Fruit fly (Drosophila melanogaster) whole organism, embryonic: ENCODE results near the gene nesd.

Experiments
- Abd-B ChIP-seq: fragments of 200-800 bp; sonication (Bioruptor generic); optimal IDR thresholded peaks from 2 replicates; lab custom pipeline; 2018; ENCODE audit warnings: missing biosample characterization, mild to moderate bottlenecking, missing genetic modification characterization, moderate library complexity
- B-H2 ChIP-seq: fragments of 200-800 bp; sonication (Bioruptor generic); optimal IDR thresholded peaks from 2 replicates; lab custom pipeline; 2018; ENCODE audit warnings: missing biosample characterization, mild to moderate bottlenecking, missing genetic modification characterization
- CG12942 ChIP-seq: fragments of 200-800 bp; sonication (Bioruptor generic); optimal IDR thresholded peaks from 3 replicates; lab custom pipeline; 2016; ENCODE audit warnings: missing biosample characterization, missing genetic modification characterization
- CG14014 ChIP-seq: fragments of 200-800 bp; sonication (Bioruptor generic); IDR thresholded peaks from 2 replicates; pipeline ENCODE4 v1.3.6; 2022; ENCODE audit warnings: missing biosample characterization, missing genetic modification characterization
- CG14710 ChIP-seq: fragments of 200-800 bp; sonication (Bioruptor generic); optimal IDR thresholded peaks from 3 replicates; lab custom pipeline; 2019; ENCODE audit warnings: missing biosample characterization, mild to moderate bottlenecking, missing genetic modification characterization, moderate library complexity
- CG14965 ChIP-seq: fragments of 200-800 bp; sonication (Bioruptor generic); optimal IDR thresholded peaks from 2 replicates; lab custom pipeline; 2016; ENCODE audit warnings: missing biosample characterization, missing genetic modification characterization, borderline replicate concordance
- CG1603 ChIP-seq: fragments of 200-800 bp; sonication (Bioruptor generic); optimal IDR thresholded peaks from 2 replicates; lab custom pipeline; 2019; ENCODE audit warnings: missing biosample characterization, mild to moderate bottlenecking, missing genetic modification characterization, moderate library complexity
- CG17328 ChIP-seq: fragments of 200-800 bp; sonication (Bioruptor generic); IDR thresholded peaks from 2 replicates; pipeline ENCODE4 v1.3.6; 2022; ENCODE audit warnings: missing biosample characterization, missing genetic modification characterization
- CG17802 ChIP-seq: fragments of 200-800 bp; sonication (Bioruptor generic); optimal IDR thresholded peaks from 2 replicates; lab custom pipeline; 2018; ENCODE audit warnings: missing biosample characterization, mild to moderate bottlenecking, missing genetic modification characterization, moderate library complexity
- CG2120 ChIP-seq: fragments of 200-800 bp; sonication (Bioruptor generic); optimal IDR thresholded peaks from 3 replicates; lab custom pipeline; 2016; ENCODE audit warnings: missing biosample characterization, missing genetic modification characterization
- CG2712 ChIP-seq: fragments of 200-800 bp; optimal IDR thresholded peaks from 3 replicates; lab custom pipeline; 2019; ENCODE audit warnings: missing biosample characterization, mild to moderate bottlenecking, missing genetic modification characterization, moderate library complexity
- CG32767 ChIP-seq: fragments of 200-800 bp; sonication (Bioruptor generic); IDR thresholded peaks from 2 replicates; pipeline ENCODE4 v1.3.6; 2022; ENCODE audit warnings: missing biosample characterization, missing genetic modification characterization
- CG3281 ChIP-seq: fragments of 200-800 bp; sonication (Bioruptor generic); optimal IDR thresholded peaks from 3 replicates; lab custom pipeline; 2017; ENCODE audit warnings: missing biosample characterization, mild to moderate bottlenecking, missing genetic modification characterization
- CG3995 ChIP-seq: fragments of 200-800 bp; sonication (Bioruptor generic); optimal IDR thresholded peaks from 3 replicates; lab custom pipeline; 2016; ENCODE audit warnings: missing biosample characterization, missing genetic modification characterization
- CG42726 ChIP-seq: fragments of 200-800 bp; sonication (Bioruptor generic); IDR thresholded peaks from 2 replicates; pipeline ENCODE4 v1.3.6; 2022; ENCODE audit warnings: missing biosample characterization, missing genetic modification characterization; ENCODE audit not compliant: partially characterized antibody
- CG5245 ChIP-seq: fragments of 200-800 bp; sonication (Bioruptor generic); optimal IDR thresholded peaks from 3 replicates; lab custom pipeline; 2016; ENCODE audit warnings: missing biosample characterization, missing genetic modification characterization
- CG6654 ChIP-seq: fragments of 200-800 bp; sonication (Bioruptor generic); optimal IDR thresholded peaks from 2 replicates; lab custom pipeline; 2017; ENCODE audit warnings: missing biosample characterization, mild to moderate bottlenecking, missing genetic modification characterization
- CG7372 ChIP-seq: fragments of 200-800 bp; sonication (Bioruptor generic); IDR thresholded peaks from 2 replicates; pipeline ENCODE4 v1.3.6; 2022; ENCODE audit warnings: missing biosample characterization, missing genetic modification characterization
- CG7839 ChIP-seq: fragments of 200-800 bp; sonication (Bioruptor generic); optimal IDR thresholded peaks from 3 replicates; lab custom pipeline; 2018; ENCODE audit warnings: missing biosample characterization, mild to moderate bottlenecking, missing genetic modification characterization, moderate library complexity
- CG8478 ChIP-seq: fragments of >200 bp; optimal IDR thresholded peaks from 2 replicates; lab custom pipeline; 2018
- CG9437 ChIP-seq: fragments of 200-800 bp; sonication (Bioruptor generic); optimal IDR thresholded peaks from 2 replicates; lab custom pipeline; 2018; ENCODE audit warnings: missing biosample characterization, mild to moderate bottlenecking, missing genetic modification characterization
- CHES-1-like ChIP-seq: fragments of 200-800 bp; sonication (Bioruptor generic); optimal IDR thresholded peaks from 2 replicates; lab custom pipeline; 2016; ENCODE audit warnings: missing biosample characterization, missing genetic modification characterization
- Dll ChIP-seq: fragments of 200-800 bp; sonication (Bioruptor generic); IDR thresholded peaks from 4 replicates; pipeline ENCODE4 v1.3.6; 2022; ENCODE audit warnings: missing biosample characterization, missing genetic modification characterization; ENCODE audit not compliant: partially characterized antibody
- Doc2 ChIP-seq: fragments of 200-800 bp; sonication (Bioruptor generic); IDR thresholded peaks from 2 replicates; pipeline ENCODE4 v1.3.6; 2022; ENCODE audit warnings: missing biosample characterization, missing genetic modification characterization
- Dref ChIP-seq: fragments of 200-800 bp; sonication (Bioruptor generic); IDR thresholded peaks from 2 replicates; pipeline ENCODE4 v1.3.6; 2022; ENCODE audit warnings: missing biosample characterization, missing genetic modification characterization
- E2f2 ChIP-seq: fragments of 200-800 bp; sonication (Bioruptor generic); IDR thresholded peaks from 2 replicates; pipeline ENCODE4 v1.3.6; 2022; ENCODE audit warnings: missing biosample characterization, missing genetic modification characterization
- Gug ChIP-seq: fragments of 200-800 bp; sonication (Bioruptor generic); IDR thresholded peaks from 4 replicates; pipeline ENCODE4 v1.3.6; 2022; ENCODE audit warnings: missing biosample characterization, missing genetic modification characterization
- HHEX ChIP-seq: fragments of 200-800 bp; sonication (Bioruptor generic); optimal IDR thresholded peaks from 3 replicates; lab custom pipeline; 2017; ENCODE audit warnings: missing biosample characterization, mild to moderate bottlenecking, missing genetic modification characterization, missing genetic modification reagents
- HmgD ChIP-seq: fragments of 200-800 bp; sonication (Bioruptor generic); optimal IDR thresholded peaks from 3 replicates; lab custom pipeline; 2016; ENCODE audit warnings: missing biosample characterization, missing genetic modification characterization
- Hmr ChIP-seq: fragments of 200-800 bp; sonication (Bioruptor generic); optimal IDR thresholded peaks from 3 replicates; lab custom pipeline; 2017; ENCODE audit warnings: mild to moderate bottlenecking, missing biosample characterization, missing genetic modification reagents, missing genetic modification characterization
- Hsf ChIP-seq: fragments of 200-800 bp; sonication (Bioruptor generic); optimal IDR thresholded peaks from 3 replicates; lab custom pipeline; 2016; ENCODE audit warnings: missing biosample characterization, missing genetic modification characterization
- MESR4 ChIP-seq: fragments of 200-800 bp; sonication (Bioruptor generic); optimal IDR thresholded peaks from 2 replicates; lab custom pipeline; 2018; ENCODE audit warnings: missing biosample characterization, mild to moderate bottlenecking, missing genetic modification characterization, moderate library complexity
- MTF-1 ChIP-seq: fragments of 200-800 bp; sonication (Bioruptor generic); optimal IDR thresholded peaks from 2 replicates; lab custom pipeline; 2018; ENCODE audit warnings: missing biosample characterization, mild to moderate bottlenecking, missing genetic modification characterization, borderline replicate concordance
- Med ChIP-seq: fragments of 200-800 bp; sonication (Bioruptor generic); peaks from one replicate; lab custom pipeline; 2016; ENCODE audit warnings: missing biosample characterization, missing genetic modification characterization, mild to moderate bottlenecking, inconsistent platforms, moderate library complexity
- Myb ChIP-seq: fragments of 200-800 bp; sonication (Bioruptor generic); optimal IDR thresholded peaks from 2 replicates; lab custom pipeline; 2016; ENCODE audit warnings: missing biosample characterization, missing genetic modification characterization
- Oaz ChIP-seq: fragments of 200-800 bp; sonication (Bioruptor generic); IDR thresholded peaks from 2 replicates; pipeline ENCODE4 v1.3.6; 2022; ENCODE audit warnings: missing biosample characterization, missing genetic modification characterization
- Sin3A ChIP-seq: fragments of >200 bp; optimal IDR thresholded peaks from 2 replicates; lab custom pipeline; 2018
- ato ChIP-seq: fragments of 200-800 bp; sonication (Bioruptor generic); IDR thresholded peaks from 2 replicates; pipeline ENCODE4 v1.3.6; 2022; ENCODE audit warnings: missing biosample characterization, missing genetic modification characterization; ENCODE audit not compliant: partially characterized antibody
- cg ChIP-seq: fragments of 200-800 bp; sonication (Bioruptor generic); optimal IDR thresholded peaks from 3 replicates; lab custom pipeline; 2019; ENCODE audit warnings: missing biosample characterization, mild to moderate bottlenecking, missing genetic modification characterization, moderate library complexity
- crp ChIP-seq, 2 experiments: fragments of 200-800 bp; sonication (Bioruptor generic); optimal IDR thresholded peaks; 2 replicates in 1 of 2; 3 replicates in 1 of 2; lab custom pipeline; 2017; ENCODE audit warnings: missing biosample characterization in 2 of 2, missing genetic modification characterization in 2 of 2, mild to moderate bottlenecking in 1 of 2, moderate library complexity in 1 of 2
- dan ChIP-seq: fragments of 200-800 bp; sonication (Bioruptor generic); IDR thresholded peaks from 2 replicates; pipeline ENCODE4 v1.3.6; 2022; ENCODE audit warnings: missing biosample characterization, missing genetic modification characterization
- hkb ChIP-seq, 2 experiments: fragments of 200-800 bp in 1 of 2; fragments of >200 bp in 1 of 2; sonication (Bioruptor generic) in 1 of 2; IDR thresholded peaks in 1 of 2; optimal IDR thresholded peaks in 1 of 2; 2 replicates each; pipeline versions ENCODE4 v1.3.6 to Lab custom; 2017 to 2022; ENCODE audit warnings: missing biosample characterization in 1 of 2, missing genetic modification characterization in 1 of 2
- knrl ChIP-seq: fragments of 200-800 bp; sonication (Bioruptor generic); IDR thresholded peaks from 3 replicates; pipeline ENCODE4 v1.3.6; 2022; ENCODE audit warnings: missing biosample characterization, missing genetic modification characterization; ENCODE audit not compliant: partially characterized antibody
- nau ChIP-seq: fragments of 200-800 bp; sonication (Bioruptor generic); optimal IDR thresholded peaks from 3 replicates; lab custom pipeline; 2017; ENCODE audit warnings: missing biosample characterization, mild to moderate bottlenecking, missing genetic modification characterization, missing genetic modification reagents
- nerfin-1 ChIP-seq: fragments of 200-800 bp; sonication (Bioruptor generic); optimal IDR thresholded peaks from 3 replicates; lab custom pipeline; 2019; ENCODE audit warnings: missing biosample characterization, mild to moderate bottlenecking, missing genetic modification characterization, moderate library complexity
- nmo ChIP-seq: fragments of 200-800 bp; sonication (Bioruptor generic); optimal IDR thresholded peaks from 2 replicates; lab custom pipeline; 2018; ENCODE audit warnings: missing biosample characterization, mild to moderate bottlenecking, missing genetic modification characterization, moderate library complexity
- nom ChIP-seq: fragments of 200-800 bp; sonication (Bioruptor generic); optimal IDR thresholded peaks from 2 replicates; lab custom pipeline; 2017; ENCODE audit warnings: missing biosample characterization, missing genetic modification characterization, mild to moderate bottlenecking, moderate library complexity, missing genetic modification reagents
- p53 ChIP-seq: fragments of 200-800 bp; sonication (Bioruptor generic); optimal IDR thresholded peaks from 2 replicates; lab custom pipeline; 2016; ENCODE audit warnings: missing biosample characterization, missing genetic modification characterization
- sd ChIP-seq: fragments of 200-800 bp; sonication (Bioruptor generic); optimal IDR thresholded peaks from 3 replicates; lab custom pipeline; 2018; ENCODE audit warnings: missing biosample characterization, mild to moderate bottlenecking, missing genetic modification characterization, moderate library complexity
- sens ChIP-seq: fragments of 200-800 bp; sonication (Bioruptor generic); peaks from one replicate; lab custom pipeline; 2016; ENCODE audit warnings: missing biosample characterization, missing genetic modification characterization

The nesd gene

DNA sequence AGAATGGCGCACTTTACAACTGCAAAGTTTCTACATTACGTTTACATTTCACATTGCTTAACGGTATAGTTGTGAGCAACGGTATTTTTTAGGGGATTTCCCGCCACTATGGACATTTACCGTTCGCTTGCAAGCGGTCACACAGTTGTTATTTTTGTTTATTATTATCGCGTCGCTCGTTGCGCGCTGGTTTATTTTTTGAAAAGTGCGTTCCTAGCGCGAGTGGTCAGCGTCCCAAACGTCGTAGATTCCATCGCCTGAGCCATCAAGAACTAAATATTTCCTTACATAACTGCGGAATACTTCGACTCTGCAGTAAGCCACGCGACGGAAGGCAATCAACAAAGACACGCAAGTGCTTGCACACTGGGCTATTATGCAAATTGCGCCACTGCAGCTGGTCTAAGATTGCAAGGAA, 27.5 kb upstream of the nesd start, which contains the start of gene bwa (continued):
- no peak for TF ChIP-seq B-H2 (GFP tag; lab: Kevin White, UChicago)
- no peak for TF ChIP-seq CG6654
- peak; percentile 24; the same call in 1 of the 2 replicates for TF ChIP-seq CG17328 (GFP tag; lab: Robert Waterston, UW)
- no peak for TF ChIP-seq nau (GFP tag; lab: Kevin White, UChicago)
- peak; percentile 60 for TF ChIP-seq CG1603 (tag; lab: Kevin White, UChicago)
- no peak for TF ChIP-seq CG2120 (GFP tag; lab: Kevin White, UChicago)
- TF ChIP-seq Gug (GFP tag; lab: Robert Waterston, UW) = no peak
- TF ChIP-seq CG17802 (tag; lab: Kevin White, UChicago) = no peak
- TF ChIP-seq nom = peak; percentile 25
- TF ChIP-seq CG5245 (GFP tag; lab: Kevin White, UChicago) = no peak
- no peak for TF ChIP-seq Oaz (GFP tag; lab: Robert Waterston, UW)
- TF ChIP-seq CHES-1-like (GFP tag; lab: Kevin White, UChicago) = peak; percentile 6
- TF ChIP-seq CG14710 (tag; lab: Kevin White, UChicago) = peak; percentile 28
- TF ChIP-seq Med (GFP tag; lab: Kevin White, UChicago) = peak; percentile 73
- peak; percentile 10 for TF ChIP-seq CG3281
- no peak for TF ChIP-seq dan (GFP tag; lab: Robert Waterston, UW)
- peak; percentile 46 for TF ChIP-seq HmgD (GFP tag; lab: Kevin White, UChicago)
- TF ChIP-seq CG42726 (GFP tag; lab: Robert Waterston, UW) = 0 out of 2 replicates have a peak, but pooled peaks have one; percentile 53
- TF ChIP-seq hkb (optimal IDR thresholded peaks at IDR 0.05; lab: Kevin White, UChicago) = no peak
- TF ChIP-seq hkb (GFP tag; IDR thresholded peaks at IDR 0.05; lab: Robert Waterston, UW) = peak; percentile 29; the same call in 1 of the 2 replicates
- TF ChIP-seq crp (GFP tag; optimal IDR thresholded peaks at IDR 0.05; lab: Kevin White, UChicago) = peak in 1 of 2 experiments; percentile 12
- no peak for TF ChIP-seq sd (tag; lab: Kevin White, UChicago)
- TF ChIP-seq nmo (GFP tag; lab: Kevin White, UChicago) = peak; percentile 25
- TF ChIP-seq HHEX (GFP tag; lab: Kevin White, UChicago) = peak; percentile 28
- TF ChIP-seq CG14965 = no peak
- peak; percentile 59 for TF ChIP-seq sens (GFP tag; lab: Kevin White, UChicago)
- TF ChIP-seq cg (GFP tag; lab: Kevin White, UChicago) = peak; percentile 3
- TF ChIP-seq knrl (GFP tag; lab: Robert Waterston, UW) = no peak
- no peak for TF ChIP-seq CG14014 (GFP tag; lab: Robert Waterston, UW)
- no peak for TF ChIP-seq CG9437 (GFP tag; lab: Kevin White, UChicago)
- TF ChIP-seq CG3995 (GFP tag; lab: Kevin White, UChicago) = no peak
- no peak for TF ChIP-seq CG12942 (GFP tag; lab: Kevin White, UChicago)
- no peak for TF ChIP-seq Doc2 (GFP tag; lab: Robert Waterston, UW)
- no peak for TF ChIP-seq Hsf
- peak; percentile 54 for TF ChIP-seq Dref
- TF ChIP-seq ato = no peak
- no peak for TF ChIP-seq Sin3A
- TF ChIP-seq Abd-B = peak; percentile 12
- TF ChIP-seq Dll (GFP tag; lab: Robert Waterston, UW) = peak; percentile 16; the same call in 1 of the 4 replicates
- TF ChIP-seq CG8478 (lab: Kevin White, UChicago) = no peak
- TF ChIP-seq MESR4 (GFP tag; lab: Kevin White, UChicago) = peak; percentile 52
- peak; percentile 64 for TF ChIP-seq Myb
- peak; percentile 31 for TF ChIP-seq CG2712 (tag; lab: Kevin White, UChicago)
- TF ChIP-seq CG32767 (GFP tag; lab: Robert Waterston, UW) = no peak
- TF ChIP-seq MTF-1 (GFP tag; lab: Kevin White, UChicago) = no peak
- TF ChIP-seq Hmr = peak; percentile 58
- peak; percentile 33 for TF ChIP-seq p53 (GFP tag; lab: Kevin White, UChicago)
- peak; percentile 90 for TF ChIP-seq E2f2 (GFP tag; lab: Robert Waterston, UW)
- no peak for TF ChIP-seq CG7839 (tag; lab: Kevin White, UChicago)
- TF ChIP-seq nerfin-1 (tag; lab: Kevin White, UChicago) = peak; percentile 51
- no peak for TF ChIP-seq CG7372
